Worm (Caenorhabditis elegans) whole organism, L1 larva: Measurements from ENCODE around the gene F28H7.8.

ENCODE experiments used
- F16B12.6 ChIP-seq: fragments of 150-350 bp; optimal IDR thresholded peaks from 2 replicates; lab custom pipeline; 2014; ENCODE audit warnings: missing biosample characterization, missing genetic modification characterization
- aha-1 ChIP-seq: fragments of 150-350 bp; optimal IDR thresholded peaks from 2 replicates; lab custom pipeline; 2014; ENCODE audit warnings: missing biosample characterization, missing genetic modification characterization
- ama-1 ChIP-seq: fragments of 150-350 bp; optimal IDR thresholded peaks from 2 replicates; lab custom pipeline; 2014
- blmp-1 ChIP-seq: fragments of 150-350 bp; optimal IDR thresholded peaks from 2 replicates; lab custom pipeline; 2014; ENCODE audit warnings: missing biosample characterization, missing genetic modification characterization
- dsc-1 ChIP-seq: sonication (generic microtip); optimal IDR thresholded peaks from 2 replicates; lab custom pipeline; 2016; ENCODE audit warnings: mild to moderate bottlenecking, missing genetic modification characterization, missing compliant biosample characterization
- efl-1 ChIP-seq, 4 experiments: fragments of 150-350 bp; optimal IDR thresholded peaks in 3 of 4; peaks in 1 of 4; 1 replicate in 1 of 4; 2 replicates in 3 of 4; lab custom pipeline; 2014; ENCODE audit warnings: missing biosample characterization in 2 of 4, missing genetic modification characterization in 2 of 4, missing genetic modification reagents in 2 of 4
- egl-27 ChIP-seq, 2 experiments: fragments of 150-350 bp in 1 of 2; sonication (generic microtip); optimal IDR thresholded peaks; 3 replicates each; lab custom pipeline; 2017 to 2018; ENCODE audit warnings: missing biosample characterization in 2 of 2, missing genetic modification characterization in 2 of 2, missing genetic modification reagents in 2 of 2
- elt-3 ChIP-seq, 6 experiments: fragments of 150-350 bp in 1 of 6; sonication (generic microtip); optimal IDR thresholded peaks; 2 replicates each; lab custom pipeline; 2017 to 2018; ENCODE audit warnings: missing biosample characterization in 6 of 6, missing genetic modification characterization in 6 of 6, inconsistent platforms in 1 of 6
- ets-5 ChIP-seq: fragments of 200-800 bp; sonication (Bioruptor generic); IDR thresholded peaks from 2 replicates; pipeline ENCODE4 v1.3.6; 2022; ENCODE audit warnings: missing genetic modification characterization, missing compliant biosample characterization
- fkh-10 ChIP-seq: sonication (generic microtip); optimal IDR thresholded peaks from 2 replicates; lab custom pipeline; 2017; ENCODE audit warnings: missing biosample characterization, missing genetic modification reagents, missing genetic modification characterization
- fkh-4 ChIP-seq: sonication (generic microtip); optimal IDR thresholded peaks from 2 replicates; lab custom pipeline; 2016; ENCODE audit warnings: missing compliant biosample characterization, missing genetic modification characterization, borderline replicate concordance
- fkh-8 ChIP-seq: sonication (generic microtip); optimal IDR thresholded peaks from 2 replicates; lab custom pipeline; 2016; ENCODE audit warnings: mild to moderate bottlenecking, missing genetic modification characterization, missing compliant biosample characterization
- fos-1 ChIP-seq: fragments of 150-350 bp; optimal IDR thresholded peaks from 2 replicates; lab custom pipeline; 2014; ENCODE audit warnings: missing biosample characterization, missing genetic modification characterization
- grh-1 ChIP-seq: fragments of 200-800 bp; sonication (Bioruptor generic); IDR thresholded peaks from 2 replicates; pipeline ENCODE4 v1.3.6; 2022; ENCODE audit warnings: missing genetic modification reagents, missing genetic modification characterization, missing compliant biosample characterization
- isw-1 ChIP-seq: fragments of 200-800 bp; sonication (Bioruptor generic); IDR thresholded peaks from 2 replicates; pipeline ENCODE4 v1.3.6; 2022; ENCODE audit warnings: missing genetic modification characterization, missing compliant biosample characterization
- lin-13 ChIP-seq: fragments of 150-350 bp; optimal IDR thresholded peaks from 2 replicates; lab custom pipeline; 2014; ENCODE audit warnings: missing biosample characterization, missing genetic modification reagents, missing genetic modification characterization
- lin-14 ChIP-seq: fragments of 200-800 bp; sonication (Bioruptor generic); optimal IDR thresholded peaks from 2 replicates; lab custom pipeline; 2018; ENCODE audit warnings: mild to moderate bottlenecking, missing genetic modification characterization, moderate library complexity, missing compliant biosample characterization
- lir-3 ChIP-seq: sonication (generic microtip); optimal IDR thresholded peaks from 2 replicates; lab custom pipeline; 2016; ENCODE audit warnings: mild to moderate bottlenecking, missing genetic modification characterization, moderate library complexity, missing compliant biosample characterization; ENCODE audit not compliant: poor library complexity
- mab-9 ChIP-seq: fragments of 200-800 bp; sonication (Bioruptor generic); IDR thresholded peaks from 2 replicates; pipeline ENCODE4 v1.3.6; 2022; ENCODE audit warnings: missing genetic modification reagents, missing genetic modification characterization, missing compliant biosample characterization
- mdl-1 ChIP-seq, 2 experiments: fragments of 150-350 bp; optimal IDR thresholded peaks; 2 replicates each; lab custom pipeline; 2014 to 2017; ENCODE audit warnings: missing biosample characterization in 2 of 2, missing genetic modification characterization in 2 of 2, inconsistent platforms in 1 of 2
- nhr-11 ChIP-seq: fragments of 150-350 bp; optimal IDR thresholded peaks from 2 replicates; lab custom pipeline; 2014; ENCODE audit warnings: missing biosample characterization, missing genetic modification characterization
- nhr-12 ChIP-seq: sonication (generic microtip); optimal IDR thresholded peaks from 2 replicates; lab custom pipeline; 2017; ENCODE audit warnings: missing biosample characterization, missing genetic modification characterization
- nhr-237 ChIP-seq: fragments of 150-350 bp; optimal IDR thresholded peaks from 2 replicates; lab custom pipeline; 2014; ENCODE audit warnings: missing biosample characterization, missing genetic modification characterization
- nhr-47 ChIP-seq: sonication (generic microtip); optimal IDR thresholded peaks from 2 replicates; lab custom pipeline; 2016; ENCODE audit warnings: mild to moderate bottlenecking, missing genetic modification characterization, moderate library complexity, missing compliant biosample characterization
- nhr-71 ChIP-seq: sonication (generic microtip); optimal IDR thresholded peaks from 2 replicates; lab custom pipeline; 2016; ENCODE audit warnings: mild to moderate bottlenecking, missing genetic modification characterization, moderate library complexity, missing compliant biosample characterization
- nhr-76 ChIP-seq: sonication (generic microtip); optimal IDR thresholded peaks from 2 replicates; lab custom pipeline; 2017; ENCODE audit warnings: missing biosample characterization, missing genetic modification characterization
- nhr-77 ChIP-seq: fragments of 150-350 bp; optimal IDR thresholded peaks from 2 replicates; lab custom pipeline; 2014; ENCODE audit warnings: missing biosample characterization, missing genetic modification characterization
- nhr-85 ChIP-seq: sonication (generic microtip); peaks from one replicate; lab custom pipeline; 2016; ENCODE audit warnings: missing genetic modification characterization, inconsistent platforms, missing compliant biosample characterization
- pag-3 ChIP-seq: sonication (generic microtip); optimal IDR thresholded peaks from 2 replicates; lab custom pipeline; 2017; ENCODE audit warnings: missing genetic modification characterization, mild to moderate bottlenecking, missing compliant biosample characterization, antibody characterized with exemption, borderline replicate concordance; ENCODE audit not compliant: insufficient read depth
- pax-3 ChIP-seq: fragments of 200-800 bp; sonication (Bioruptor generic); optimal IDR thresholded peaks from 2 replicates; lab custom pipeline; 2018; ENCODE audit warnings: mild to moderate bottlenecking, missing genetic modification characterization, moderate library complexity, missing compliant biosample characterization
- pqm-1 ChIP-seq: sonication (generic microtip); optimal IDR thresholded peaks from 3 replicates; lab custom pipeline; 2017; ENCODE audit warnings: missing biosample characterization, missing genetic modification characterization
- rnt-1 ChIP-seq: sonication (generic microtip); optimal IDR thresholded peaks from 2 replicates; lab custom pipeline; 2016; ENCODE audit warnings: mild to moderate bottlenecking, missing genetic modification characterization, moderate library complexity, missing compliant biosample characterization
- skn-1 ChIP-seq: fragments of 150-350 bp; optimal IDR thresholded peaks from 2 replicates; lab custom pipeline; 2014; ENCODE audit warnings: missing biosample characterization, missing genetic modification characterization
- sup-37 ChIP-seq: fragments of 200-800 bp; sonication (Bioruptor generic); optimal IDR thresholded peaks from 2 replicates; lab custom pipeline; 2018; ENCODE audit warnings: mild to moderate bottlenecking, missing genetic modification characterization, missing compliant biosample characterization
- tbx-2 ChIP-seq: sonication (generic microtip); optimal IDR thresholded peaks from 2 replicates; lab custom pipeline; 2016; ENCODE audit warnings: missing genetic modification characterization, missing compliant biosample characterization
- tlp-1 ChIP-seq: fragments of 150-350 bp; optimal IDR thresholded peaks from 2 replicates; lab custom pipeline; 2014; ENCODE audit warnings: missing biosample characterization, missing genetic modification characterization
- unc-62 ChIP-seq: fragments of 150-350 bp; optimal IDR thresholded peaks from 2 replicates; lab custom pipeline; 2014; ENCODE audit warnings: missing biosample characterization, missing genetic modification reagents, missing genetic modification characterization
- unc-98 ChIP-seq: fragments of 200-800 bp; sonication (Bioruptor generic); IDR thresholded peaks from 2 replicates; pipeline ENCODE4 v1.3.6; 2022; ENCODE audit warnings: missing genetic modification characterization, missing compliant biosample characterization
- xbp-1 ChIP-seq: sonication (generic microtip); optimal IDR thresholded peaks from 2 replicates; lab custom pipeline; 2016; ENCODE audit warnings: missing genetic modification characterization, missing compliant biosample characterization
- zip-4 ChIP-seq: fragments of 200-800 bp; sonication (Bioruptor generic); optimal IDR thresholded peaks from 2 replicates; lab custom pipeline; 2018; ENCODE audit warnings: mild to moderate bottlenecking, missing genetic modification characterization, moderate library complexity, missing compliant biosample characterization
- ztf-4 ChIP-seq: fragments of 150-350 bp; optimal IDR thresholded peaks from 2 replicates; lab custom pipeline; 2014; ENCODE audit warnings: missing biosample characterization, missing genetic modification characterization

Gene F28H7.8

DNA sequence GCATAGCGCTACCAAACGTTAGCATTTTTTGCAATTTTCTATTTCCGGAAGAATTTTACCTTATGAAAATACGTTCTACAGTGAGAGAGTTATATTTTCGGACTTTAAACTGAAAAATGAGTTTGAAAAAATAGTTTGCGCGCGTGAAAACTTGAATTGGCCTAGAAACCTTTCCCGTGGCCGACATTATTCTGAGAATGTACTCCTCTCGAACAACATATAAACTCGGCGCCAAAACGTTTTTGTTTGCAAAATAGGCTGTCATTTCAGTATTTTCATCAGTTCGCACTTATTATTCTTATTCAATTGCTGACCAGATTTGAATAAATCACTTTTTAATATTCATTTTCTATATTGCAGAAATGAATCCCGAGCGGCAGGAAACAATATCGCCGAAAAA lies 22.0 kb upstream of the F28H7.8 start, which contains the start of the genes mre-11 and wdr-5.3 (continued):
- TF ChIP-seq nhr-47 (tag; lab: Kevin White, UChicago), result peak; percentile 79
- no peak for TF ChIP-seq sup-37 (GFP tag; lab: Kevin White, UChicago)
- no peak for TF ChIP-seq unc-62 (GFP tag; lab: Kevin White, UChicago)
- peak; percentile 70 to 90 for TF ChIP-seq efl-1 (optimal IDR thresholded peaks at IDR 0.05; lab: Kevin White, UChicago)
- TF ChIP-seq efl-1 (GFP tag; optimal IDR thresholded peaks at IDR 0.05 in 1 of 2; lab: Kevin White, UChicago), result peak; percentile 89 to 99
- TF ChIP-seq lir-3 (tag; lab: Kevin White, UChicago), result peak; percentile 90
- TF ChIP-seq grh-1 (GFP tag; lab: Robert Waterston, UW), result 0 out of 2 replicates have a peak, but pooled peaks have one; percentile 18
- no peak for TF ChIP-seq tlp-1 (tag; lab: Kevin White, UChicago)
- TF ChIP-seq fkh-10 (GFP tag; lab: Kevin White, UChicago), result no peak
- TF ChIP-seq aha-1 (tag; lab: Kevin White, UChicago), result no peak
- no peak for TF ChIP-seq tbx-2
- TF ChIP-seq F16B12.6 (tag; lab: Kevin White, UChicago), result peak; percentile 33
- TF ChIP-seq fkh-4, result peak; percentile 17
- TF ChIP-seq mab-9, result no peak
- no peak for TF ChIP-seq nhr-76 (tag; lab: Kevin White, UChicago)
- peak; percentile 56 for TF ChIP-seq lin-13 (GFP tag; lab: Kevin White, UChicago)
- TF ChIP-seq nhr-77, result no peak
- TF ChIP-seq mdl-1 (tag; optimal IDR thresholded peaks at IDR 0.05; lab: Kevin White, UChicago), result peak in 1 of 2 experiments; percentile 41
- no peak for TF ChIP-seq ets-5
- no peak for TF ChIP-seq ztf-4
- TF ChIP-seq nhr-71 (tag; lab: Kevin White, UChicago), result peak; percentile 83
- TF ChIP-seq nhr-12, result no peak
- TF ChIP-seq pax-3, result peak; percentile 60
- TF ChIP-seq xbp-1, result peak; percentile 75
- peak; percentile 97 for TF ChIP-seq rnt-1
- no peak for TF ChIP-seq egl-27 (tag; optimal IDR thresholded peaks at IDR 0.05; lab: Kevin White, UChicago)
- no peak for TF ChIP-seq zip-4 (GFP tag; lab: Kevin White, UChicago)
- no peak for TF ChIP-seq nhr-11 (tag; lab: Kevin White, UChicago)
- TF ChIP-seq nhr-237, result no peak
- no peak for TF ChIP-seq ama-1 (lab: Kevin White, UChicago)
- peak in 1 of 6 experiments; percentile 13 for TF ChIP-seq elt-3 (tag; optimal IDR thresholded peaks at IDR 0.05; lab: Kevin White, UChicago)
- no peak for TF ChIP-seq fos-1 (tag; lab: Kevin White, UChicago)
- TF ChIP-seq unc-98 (GFP tag; lab: Robert Waterston, UW), result no peak
- no peak for TF ChIP-seq pag-3 (tag; lab: Kevin White, UChicago)
- peak; percentile 48 for TF ChIP-seq fkh-8 (tag; lab: Kevin White, UChicago)
- TF ChIP-seq lin-14, result no peak
- TF ChIP-seq skn-1 (tag; lab: Kevin White, UChicago), result peak; percentile 57
- TF ChIP-seq isw-1, result peak; percentile 46
- no peak for TF ChIP-seq pqm-1
- TF ChIP-seq dsc-1 (tag; lab: Kevin White, UChicago), result no peak

DNA sequence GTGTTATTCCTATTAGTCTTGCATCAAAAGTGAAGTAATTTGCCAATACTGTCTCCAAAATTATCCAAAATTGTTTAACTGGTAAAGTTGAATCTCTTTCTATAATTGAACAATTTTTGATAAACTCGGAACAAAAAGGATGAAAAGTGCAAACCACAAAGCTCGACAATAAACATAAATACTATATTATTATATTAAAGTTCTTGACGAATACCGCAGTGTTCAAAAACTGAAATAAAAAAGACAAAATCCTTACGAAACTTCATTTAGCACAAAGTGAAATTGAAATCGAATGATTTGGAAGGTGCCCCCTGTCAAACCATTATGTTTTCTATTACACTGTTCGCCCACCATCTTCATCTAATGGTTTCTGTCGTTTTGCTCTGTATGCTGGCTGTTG lies 17.4 kb upstream of the F28H7.8 start, which contains the start of gene ZC302.3:
ZC302.3 (minus strand) TSS at position 101 of the 400 bp plus-strand sequence.
- TF ChIP-seq nhr-85 (tag; lab: Kevin White, UChicago) (no peak), efl-1 (optimal IDR thresholded peaks at IDR 0.05; lab: Kevin White, UChicago) (no peak), efl-1 (GFP tag; optimal IDR thresholded peaks at IDR 0.05 in 1 of 2; lab: Kevin White, UChicago) (peak in 1 of 2 experiments; percentile 69), blmp-1 (tag; lab: Kevin White, UChicago) (no peak), fkh-4 (no peak)
